Worm (Caenorhabditis elegans) whole organism, early embryonic: Measurements from ENCODE around the gene str-82.

Experiments
- B0310.2 ChIP-seq: sonication (generic microtip); optimal IDR thresholded peaks from 2 replicates; lab custom pipeline; 2016; ENCODE audit warnings: mild to moderate bottlenecking, missing genetic modification characterization, missing compliant biosample characterization
- ama-1 ChIP-seq: fragments of 150-350 bp; optimal IDR thresholded peaks from 2 replicates; lab custom pipeline; 2014
- ets-7 ChIP-seq: sonication (generic microtip); optimal IDR thresholded peaks from 2 replicates; lab custom pipeline; 2016; ENCODE audit warnings: missing genotype, missing genetic modification characterization, missing compliant biosample characterization
- flt-1 ChIP-seq: fragments of 200-800 bp; sonication (Bioruptor generic); IDR thresholded peaks from 2 replicates; pipeline ENCODE4 v1.3.6; 2022; ENCODE audit warnings: missing genetic modification characterization, missing compliant biosample characterization
- hmbx-1 ChIP-seq: sonication (generic microtip); optimal IDR thresholded peaks from 2 replicates; lab custom pipeline; 2016; ENCODE audit warnings: mild to moderate bottlenecking, missing genetic modification characterization, missing compliant biosample characterization
- hmg-4 ChIP-seq: fragments of 200-800 bp; sonication (Bioruptor generic); optimal IDR thresholded peaks from 2 replicates; lab custom pipeline; 2018; ENCODE audit warnings: mild to moderate bottlenecking, missing genetic modification characterization, missing compliant biosample characterization
- hnd-1 ChIP-seq: sonication (generic microtip); optimal IDR thresholded peaks from 2 replicates; lab custom pipeline; 2016; ENCODE audit warnings: missing genetic modification characterization, missing compliant biosample characterization
- pes-1 ChIP-seq: fragments of 200-800 bp; sonication (Bioruptor generic); IDR thresholded peaks from 2 replicates; pipeline ENCODE4 v1.3.6; 2022; ENCODE audit warnings: missing genetic modification reagents, missing genetic modification characterization, missing compliant biosample characterization
- tbx-37 ChIP-seq: fragments of 200-800 bp; sonication (Bioruptor generic); conservative IDR thresholded peaks from 2 replicates; pipeline ENCODE4 v1.3.6; 2022; ENCODE audit warnings: missing genetic modification reagents, missing genetic modification characterization, missing compliant biosample characterization
- tra-4 ChIP-seq: sonication (generic microtip); optimal IDR thresholded peaks from 2 replicates; lab custom pipeline; 2017; ENCODE audit warnings: missing genetic modification characterization, missing compliant biosample characterization

DNA sequence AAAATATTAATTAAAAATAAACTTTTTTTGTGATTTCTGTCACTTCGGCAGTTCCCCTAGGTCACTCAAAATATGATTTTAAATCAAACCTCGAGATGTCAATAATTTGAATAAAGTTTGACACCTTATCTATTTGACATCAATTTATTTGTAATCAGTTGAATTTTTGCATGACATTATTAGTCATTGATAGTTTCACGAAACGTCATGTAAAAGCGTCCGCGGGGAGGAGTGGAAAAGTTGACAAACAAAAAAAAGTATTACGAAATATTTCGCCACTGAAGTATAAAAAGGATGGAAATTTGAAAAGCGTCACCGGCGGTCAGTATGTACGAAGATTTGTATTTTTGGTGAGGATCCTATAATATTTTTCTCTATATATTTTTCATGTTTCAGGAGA is 50.3 kb downstream of the str-82 start, which contains the start of gene K09D9.1:
- TF ChIP-seq ama-1 (lab: Kevin White, UChicago) (no peak), flt-1 (GFP tag; lab: Robert Waterston, UW) (no peak), hmbx-1 (no peak), hmg-4 (no peak), hnd-1 (tag; lab: Kevin White, UChicago) (no peak), B0310.2 (no peak), pes-1 (GFP tag; lab: Robert Waterston, UW) (no peak), tbx-37 (GFP tag; lab: Robert Waterston, UW) (no peak), ets-7 (no peak), tra-4 (tag; lab: Kevin White, UChicago) (no peak)
